Fruit fly (Drosophila melanogaster) whole organism, wandering third instar larva: ENCODE results near the gene CG33331.

Experiments used
- CG32264 ChIP-seq: fragments of 200-800 bp; sonication (Bioruptor generic); optimal IDR thresholded peaks from 2 replicates; lab custom pipeline; 2016; ENCODE audit warnings: missing biosample characterization, missing genetic modification characterization
- CG9705 ChIP-seq: fragments of 200-800 bp; sonication (Bioruptor generic); optimal IDR thresholded peaks from 2 replicates; lab custom pipeline; 2018; ENCODE audit warnings: missing biosample characterization, mild to moderate bottlenecking, missing genetic modification characterization
- CrebA ChIP-seq: fragments of 200-800 bp; sonication (Bioruptor generic); optimal IDR thresholded peaks from 2 replicates; lab custom pipeline; 2016; ENCODE audit warnings: missing biosample characterization, mild to moderate bottlenecking, missing genetic modification characterization, borderline replicate concordance
- GATAd ChIP-seq: sonication (Bioruptor generic); optimal IDR thresholded peaks from 2 replicates; lab custom pipeline; 2016; ENCODE audit warnings: missing biosample characterization, missing genetic modification characterization
- HLH106 ChIP-seq: fragments of 200-800 bp; optimal IDR thresholded peaks from 3 replicates; lab custom pipeline; 2019; ENCODE audit warnings: missing biosample characterization, mild to moderate bottlenecking, missing genetic modification characterization, moderate library complexity
- Hr78 ChIP-seq: fragments of >200 bp; optimal IDR thresholded peaks from 2 replicates; lab custom pipeline; 2017; ENCODE audit warnings: missing biosample characterization, missing genetic modification characterization
- Hr83 ChIP-seq: fragments of 200-300 bp; sonication (Bioruptor generic); optimal IDR thresholded peaks from 2 replicates; lab custom pipeline; 2016; ENCODE audit warnings: missing biosample characterization, mild to moderate bottlenecking, missing genetic modification characterization, moderate library complexity; ENCODE audit not compliant: poor library complexity, severe bottlenecking
- Jra ChIP-seq: sonication (Bioruptor generic); optimal IDR thresholded peaks from 2 replicates; lab custom pipeline; 2016; ENCODE audit warnings: missing biosample characterization, missing genetic modification characterization
- Myc ChIP-seq: fragments of >200 bp; optimal IDR thresholded peaks from 2 replicates; lab custom pipeline; 2017
- OdsH ChIP-seq: fragments of 200-800 bp; sonication (Bioruptor generic); optimal IDR thresholded peaks from 2 replicates; lab custom pipeline; 2016; ENCODE audit warnings: missing biosample characterization, mild to moderate bottlenecking, missing genetic modification characterization
- Rel ChIP-seq, 2 experiments: fragments of 200-800 bp; sonication (Bioruptor generic) in 1 of 2; optimal IDR thresholded peaks; 2 replicates in 1 of 2; 3 replicates in 1 of 2; lab custom pipeline; 2016 to 2019; ENCODE audit warnings: mild to moderate bottlenecking in 2 of 2, missing biosample characterization in 2 of 2, missing genetic modification characterization in 2 of 2, moderate library complexity in 1 of 2
- Sp1 ChIP-seq: fragments of 200-800 bp; sonication (Bioruptor generic); optimal IDR thresholded peaks from 3 replicates; lab custom pipeline; 2019; ENCODE audit warnings: missing biosample characterization, mild to moderate bottlenecking, missing genetic modification characterization, moderate library complexity
- br ChIP-seq: fragments of 200-800 bp; sonication (Bioruptor generic); optimal IDR thresholded peaks from 2 replicates; lab custom pipeline; 2016; ENCODE audit warnings: missing biosample characterization, missing genetic modification characterization
- brk ChIP-seq: fragments of 200-800 bp; sonication (Bioruptor generic); optimal IDR thresholded peaks from 2 replicates; lab custom pipeline; 2016; ENCODE audit warnings: missing biosample characterization, mild to moderate bottlenecking, missing genetic modification characterization
- dl ChIP-seq, 2 experiments: fragments of 175-275, 200-275 bp in 1 of 2; fragments of 200-275 bp in 1 of 2; sonication (Bioruptor generic); optimal IDR thresholded peaks; lab custom pipeline; 2018; ENCODE audit warnings: mild to moderate bottlenecking in 2 of 2, missing biosample characterization in 2 of 2, missing genetic modification characterization in 2 of 2, moderate library complexity in 2 of 2; ENCODE audit not compliant: partially characterized antibody in 2 of 2, insufficient read depth in 1 of 2
- dmrt93B ChIP-seq: fragments of 200-800 bp; sonication (Bioruptor generic); optimal IDR thresholded peaks from 2 replicates; lab custom pipeline; 2018; ENCODE audit warnings: missing biosample characterization, mild to moderate bottlenecking, missing genetic modification characterization
- dsf ChIP-seq: sonication (Bioruptor generic); optimal IDR thresholded peaks from 2 replicates; lab custom pipeline; 2016; ENCODE audit warnings: missing biosample characterization, missing genetic modification characterization, borderline replicate concordance
- foxo ChIP-seq, 2 experiments: fragments of 200-800 bp; sonication (Bioruptor generic); optimal IDR thresholded peaks; 2 replicates in 1 of 2; 3 replicates in 1 of 2; lab custom pipeline; 2016 to 2017; ENCODE audit warnings: missing biosample characterization in 2 of 2, missing genetic modification characterization in 2 of 2
- h ChIP-seq: fragments of 200-800 bp; sonication (Bioruptor generic); optimal IDR thresholded peaks from 3 replicates; lab custom pipeline; 2016; ENCODE audit warnings: missing biosample characterization, mild to moderate bottlenecking, missing genetic modification characterization
- jim ChIP-seq: fragments of 175-275, 200-325 bp; sonication (Bioruptor generic); optimal IDR thresholded peaks from 2 replicates; lab custom pipeline; 2016; ENCODE audit warnings: missing biosample characterization, mild to moderate bottlenecking, missing genetic modification characterization
- psq ChIP-seq: fragments of 200-800 bp; sonication (Bioruptor generic); optimal IDR thresholded peaks from 3 replicates; lab custom pipeline; 2017; ENCODE audit warnings: missing biosample characterization, mild to moderate bottlenecking, missing genetic modification characterization, moderate library complexity
- rgr ChIP-seq: fragments of 200-800 bp; sonication (Bioruptor generic); optimal IDR thresholded peaks from 3 replicates; lab custom pipeline; 2016; ENCODE audit warnings: missing biosample characterization, mild to moderate bottlenecking, missing genetic modification characterization
- tai ChIP-seq: sonication (Bioruptor generic); optimal IDR thresholded peaks from 2 replicates; lab custom pipeline; 2016; ENCODE audit warnings: missing biosample characterization, missing genetic modification characterization
- usp ChIP-seq: fragments of >200 bp; optimal IDR thresholded peaks from 2 replicates; lab custom pipeline; 2017; ENCODE audit warnings: missing biosample characterization, missing genetic modification characterization
- woc ChIP-seq: sonication (Bioruptor generic); optimal IDR thresholded peaks from 2 replicates; lab custom pipeline; 2016; ENCODE audit warnings: missing biosample characterization, mild to moderate bottlenecking, missing genetic modification characterization

The CG33331 gene

dm6 chr3R:14894783-14894883 is 8.4 kb downstream of the CG33331 start, which contains the start of gene CG14860:
TSS of gene CG14860 (plus strand) at chr3R:14894784.
- no peak for TF ChIP-seq GATAd (GFP tag; lab: Kevin White, UChicago)

- TF ChIP-seq h (GFP tag; lab: Kevin White, UChicago): peak; percentile 25
- TF ChIP-seq Sp1: peak; percentile 58
- TF ChIP-seq foxo (GFP tag; optimal IDR thresholded peaks at IDR 0.05; lab: Kevin White, UChicago): peak in 1 of 2 experiments; percentile 84
- no peak for TF ChIP-seq Jra (GFP tag; lab: Kevin White, UChicago)
- TF ChIP-seq HLH106 (tag; lab: Kevin White, UChicago): peak; percentile 88
- peak; percentile 16 for TF ChIP-seq OdsH (GFP tag; lab: Kevin White, UChicago)
- TF ChIP-seq dmrt93B: peak; percentile 15
- TF ChIP-seq usp: no peak
- peak; percentile 61 for TF ChIP-seq woc (GFP tag; lab: Kevin White, UChicago)
- no peak for TF ChIP-seq br
- peak; percentile 53 for TF ChIP-seq Myc
- TF ChIP-seq CG32264 (GFP tag; lab: Kevin White, UChicago): no peak
- TF ChIP-seq rgr (GFP tag; lab: Kevin White, UChicago): peak; percentile 61
- peak; percentile 12 for TF ChIP-seq Hr83 (GFP tag; lab: Kevin White, UChicago)
- peak; percentile 62 for TF ChIP-seq psq (GFP tag; lab: Kevin White, UChicago)
These were observed 12.1 kb downstream of the CG33331 start, which contains the start of the genes Nup93-2 and CG3817 for dm6 chr3R:14898280-14898756. TSS of gene Nup93-2 (minus strand) at chr3R:14898372. TSS of gene CG3817 (plus strand) at chr3R:14898739.

dm6 chr3R:14900177-14900576 is 13.9 kb downstream of the CG33331 start, which contains the start of gene VhaPPA1-2:
TSS of gene VhaPPA1-2 (minus strand) at chr3R:14900277.
- no peak for TF ChIP-seq jim (GFP tag; lab: Kevin White, UChicago)
- TF ChIP-seq Rel (GFP tag; optimal IDR thresholded peaks at IDR 0.05; lab: Kevin White, UChicago): no peak
- TF ChIP-seq Rel (tag; optimal IDR thresholded peaks at IDR 0.05; lab: Kevin White, UChicago): no peak
- TF ChIP-seq Jra (GFP tag; lab: Kevin White, UChicago): no peak
- TF ChIP-seq br: no peak
- no peak for TF ChIP-seq CG9705 (GFP tag; lab: Kevin White, UChicago)
- TF ChIP-seq usp: no peak
- TF ChIP-seq brk (GFP tag; lab: Kevin White, UChicago): no peak
- TF ChIP-seq rgr (GFP tag; lab: Kevin White, UChicago): no peak
- no peak for TF ChIP-seq Myc
- no peak for TF ChIP-seq dl (GFP tag; optimal IDR thresholded peaks at IDR 0.05; lab: Kevin White, UChicago; ENCODE audit: insufficient read depth in 1 of 2, partially characterized antibody in 2 of 2)

- TF ChIP-seq dmrt93B: peak; percentile 25
- no peak for TF ChIP-seq brk (GFP tag; lab: Kevin White, UChicago)
- TF ChIP-seq Jra (GFP tag; lab: Kevin White, UChicago): no peak
- peak; percentile 30 for TF ChIP-seq h (GFP tag; lab: Kevin White, UChicago)
- TF ChIP-seq Hr83 (GFP tag; lab: Kevin White, UChicago): no peak
- no peak for TF ChIP-seq dsf
- TF ChIP-seq Rel (GFP tag; optimal IDR thresholded peaks at IDR 0.05; lab: Kevin White, UChicago): no peak
- peak; percentile 7 for TF ChIP-seq Rel (tag; optimal IDR thresholded peaks at IDR 0.05; lab: Kevin White, UChicago)
- peak; percentile 42 for TF ChIP-seq CG9705 (GFP tag; lab: Kevin White, UChicago)
- TF ChIP-seq tai: no peak
- no peak for TF ChIP-seq CrebA
- TF ChIP-seq usp: no peak
- peak; percentile 9 for TF ChIP-seq rgr (GFP tag; lab: Kevin White, UChicago)
- TF ChIP-seq psq (GFP tag; lab: Kevin White, UChicago): peak; percentile 26
- peak; percentile 27 for TF ChIP-seq HLH106 (tag; lab: Kevin White, UChicago)
- TF ChIP-seq, all 38 proteins: peak for 7
These were observed 15.4 kb downstream of the CG33331 start, which contains the start of gene RpS5b for dm6 chr3R:14901408-14902352. TSS of gene RpS5b (minus strand) at chr3R:14901563.

dm6 chr3R:14903837-14904431 is 17.7 kb downstream of the CG33331 start, which contains the start of gene VhaPPA1-1:
TSS of gene VhaPPA1-1 (minus strand) at chr3R:14904061.
- TF ChIP-seq woc (GFP tag; lab: Kevin White, UChicago): peak; percentile 89
- peak; percentile 40 for TF ChIP-seq HLH106 (tag; lab: Kevin White, UChicago)
- TF ChIP-seq h (GFP tag; lab: Kevin White, UChicago): peak; percentile 39
- TF ChIP-seq Sp1: peak; percentile 32
- peak; percentile 0 for TF ChIP-seq rgr (GFP tag; lab: Kevin White, UChicago)
- TF ChIP-seq Myc: peak; percentile 99
- TF ChIP-seq psq (GFP tag; lab: Kevin White, UChicago): no peak
- TF ChIP-seq foxo (GFP tag; optimal IDR thresholded peaks at IDR 0.05; lab: Kevin White, UChicago): peak in 1 of 2 experiments; percentile 20
- no peak for TF ChIP-seq Hr78 (GFP tag; lab: Kevin White, UChicago)
- TF ChIP-seq, all 38 proteins: peak for 7
